Fruit fly (Drosophila melanogaster) whole organism, embryonic: ENCODE data around the gene Gr32a.

Source experiments
- Aef1 ChIP-seq: fragments of 200-800 bp; sonication (Bioruptor generic); IDR thresholded peaks from 3 replicates; pipeline ENCODE4 v1.3.6; 2022; ENCODE audit warnings: missing biosample characterization, missing genetic modification characterization
- CG10543 ChIP-seq: fragments of 200-800 bp; sonication (Bioruptor generic); optimal IDR thresholded peaks from 3 replicates; lab custom pipeline; 2017; ENCODE audit warnings: missing biosample characterization, mild to moderate bottlenecking, missing genetic modification characterization, moderate library complexity
- CG11504 ChIP-seq: fragments of 200-800 bp; sonication (Bioruptor generic); optimal IDR thresholded peaks from 3 replicates; lab custom pipeline; 2019; ENCODE audit warnings: missing biosample characterization, mild to moderate bottlenecking, missing genetic modification characterization, moderate library complexity
- CG12236 ChIP-seq: fragments of 200-800 bp; sonication (Bioruptor generic); optimal IDR thresholded peaks from 2 replicates; lab custom pipeline; 2016; ENCODE audit warnings: missing biosample characterization, missing genetic modification characterization
- CG14014 ChIP-seq: fragments of 200-800 bp; sonication (Bioruptor generic); IDR thresholded peaks from 2 replicates; pipeline ENCODE4 v1.3.6; 2022; ENCODE audit warnings: missing biosample characterization, missing genetic modification characterization
- CG14860 ChIP-seq: fragments of 200-800 bp; sonication (Bioruptor generic); IDR thresholded peaks from 3 replicates; pipeline ENCODE4 v1.3.6; 2022; ENCODE audit warnings: missing biosample characterization, missing genetic modification characterization; ENCODE audit not compliant: partially characterized antibody
- CG15073 ChIP-seq: fragments of 200-800 bp; sonication (Bioruptor generic); optimal IDR thresholded peaks from 2 replicates; lab custom pipeline; 2016; ENCODE audit warnings: missing biosample characterization, missing genetic modification characterization
- CG15601 ChIP-seq: fragments of 200-800 bp; sonication (Bioruptor generic); optimal IDR thresholded peaks from 3 replicates; lab custom pipeline; 2019; ENCODE audit warnings: missing biosample characterization, mild to moderate bottlenecking, missing genetic modification characterization, moderate library complexity
- CG17359 ChIP-seq: fragments of 200-800 bp; sonication (Bioruptor generic); optimal IDR thresholded peaks from 3 replicates; lab custom pipeline; 2018; ENCODE audit warnings: missing biosample characterization, mild to moderate bottlenecking, missing genetic modification characterization, moderate library complexity
- CG1792 ChIP-seq: fragments of 200-800 bp; sonication (Bioruptor generic); optimal IDR thresholded peaks from 2 replicates; lab custom pipeline; 2016; ENCODE audit warnings: missing biosample characterization, missing genetic modification characterization
- CG18476 ChIP-seq: fragments of 200-800 bp; sonication (Bioruptor generic); optimal IDR thresholded peaks from 2 replicates; lab custom pipeline; 2016; ENCODE audit warnings: missing biosample characterization, mild to moderate bottlenecking, missing genetic modification characterization
- CG2678 ChIP-seq: fragments of 200-800 bp; sonication (Bioruptor generic); optimal IDR thresholded peaks from 3 replicates; lab custom pipeline; 2019; ENCODE audit warnings: missing biosample characterization, mild to moderate bottlenecking, missing genetic modification characterization, moderate library complexity
- CG34422 ChIP-seq: fragments of 200-800 bp; sonication (Bioruptor generic); IDR thresholded peaks from 3 replicates; pipeline ENCODE4 v1.3.6; 2022; ENCODE audit warnings: missing biosample characterization, missing genetic modification characterization
- CG4854 ChIP-seq: fragments of 200-800 bp; sonication (Bioruptor generic); optimal IDR thresholded peaks from 2 replicates; lab custom pipeline; 2016; ENCODE audit warnings: missing biosample characterization, missing genetic modification characterization, inconsistent platforms
- CG5953 ChIP-seq: fragments of 200-800 bp; sonication (Bioruptor generic); IDR thresholded peaks from 2 replicates; pipeline ENCODE4 v1.3.6; 2022; ENCODE audit warnings: missing biosample characterization, missing genetic modification characterization
- CG6813 ChIP-seq: fragments of 200-800 bp; sonication (Bioruptor generic); optimal IDR thresholded peaks from 2 replicates; lab custom pipeline; 2017; ENCODE audit warnings: missing biosample characterization, missing genetic modification characterization, mild to moderate bottlenecking, moderate library complexity, missing genetic modification reagents
- CG6854 ChIP-seq: fragments of 200-800 bp; sonication (Bioruptor generic); optimal IDR thresholded peaks from 3 replicates; lab custom pipeline; 2017; ENCODE audit warnings: missing biosample characterization, mild to moderate bottlenecking, missing genetic modification characterization
- CG8290 ChIP-seq, 3 experiments: fragments of 200-800 bp; sonication (Bioruptor generic); optimal IDR thresholded peaks; 2 replicates each; lab custom pipeline; 2016 to 2019; ENCODE audit warnings: missing biosample characterization in 3 of 3, missing genetic modification characterization in 3 of 3, mild to moderate bottlenecking in 2 of 3, moderate library complexity in 1 of 3
- CG8765 ChIP-seq: fragments of 200-800 bp; sonication (Bioruptor generic); IDR thresholded peaks from 2 replicates; pipeline ENCODE4 v1.3.6; 2022; ENCODE audit warnings: missing biosample characterization, missing genetic modification characterization
- CG9817 ChIP-seq: fragments of 200-800 bp; sonication (Bioruptor generic); optimal IDR thresholded peaks from 2 replicates; lab custom pipeline; 2018; ENCODE audit warnings: missing biosample characterization, mild to moderate bottlenecking, missing genetic modification characterization, moderate library complexity
- CoRest ChIP-seq: fragments of 200-800 bp; sonication (Bioruptor generic); optimal IDR thresholded peaks from 3 replicates; lab custom pipeline; 2018; ENCODE audit warnings: missing biosample characterization, mild to moderate bottlenecking, missing genetic modification characterization, moderate library complexity
- D19A ChIP-seq: fragments of 200-800 bp; optimal IDR thresholded peaks from 3 replicates; lab custom pipeline; 2019; ENCODE audit warnings: missing biosample characterization, mild to moderate bottlenecking, missing genetic modification characterization, moderate library complexity
- Dek ChIP-seq: fragments of 200-800 bp; sonication (Bioruptor generic); optimal IDR thresholded peaks from 3 replicates; lab custom pipeline; 2019; ENCODE audit warnings: missing biosample characterization, mild to moderate bottlenecking, missing genetic modification characterization, moderate library complexity
- Dp ChIP-seq: fragments of 200-800 bp; sonication (Bioruptor generic); optimal IDR thresholded peaks from 2 replicates; lab custom pipeline; 2018; ENCODE audit warnings: missing biosample characterization, mild to moderate bottlenecking, missing genetic modification characterization, moderate library complexity
- Ets65A ChIP-seq: fragments of 200-800 bp; sonication (Bioruptor generic); peaks from one replicate; lab custom pipeline; 2016; ENCODE audit warnings: missing biosample characterization, missing genetic modification characterization
- H2.0 ChIP-seq: fragments of 200-800 bp; sonication (Bioruptor generic); IDR thresholded peaks from 2 replicates; pipeline ENCODE4 v1.3.6; 2022; ENCODE audit warnings: missing biosample characterization, missing genetic modification characterization
- HHEX ChIP-seq: fragments of 200-800 bp; sonication (Bioruptor generic); optimal IDR thresholded peaks from 3 replicates; lab custom pipeline; 2017; ENCODE audit warnings: missing biosample characterization, mild to moderate bottlenecking, missing genetic modification characterization, missing genetic modification reagents
- HLH3B ChIP-seq: fragments of 200-800 bp; sonication (Bioruptor generic); IDR thresholded peaks from 2 replicates; pipeline ENCODE4 v1.3.6; 2022; ENCODE audit warnings: missing biosample characterization, missing genetic modification characterization
- Hand ChIP-seq: fragments of 200-800 bp; sonication (Bioruptor generic); optimal IDR thresholded peaks from 2 replicates; lab custom pipeline; 2017; ENCODE audit warnings: mild to moderate bottlenecking, missing biosample characterization, missing genetic modification reagents, missing genetic modification characterization
- Jarid2 ChIP-seq: fragments of 200-800 bp; sonication (Bioruptor generic); optimal IDR thresholded peaks from 3 replicates; lab custom pipeline; 2017; ENCODE audit warnings: mild to moderate bottlenecking, missing biosample characterization, missing genetic modification reagents, missing genetic modification characterization
- MESR4 ChIP-seq: fragments of 200-800 bp; sonication (Bioruptor generic); optimal IDR thresholded peaks from 2 replicates; lab custom pipeline; 2018; ENCODE audit warnings: missing biosample characterization, mild to moderate bottlenecking, missing genetic modification characterization, moderate library complexity
- Meics ChIP-seq: fragments of 200-800 bp; sonication (Bioruptor generic); optimal IDR thresholded peaks from 2 replicates; lab custom pipeline; 2017; ENCODE audit warnings: missing biosample characterization, mild to moderate bottlenecking, missing genetic modification characterization
- NC2β ChIP-seq: fragments of 200-800 bp; sonication (Bioruptor generic); optimal IDR thresholded peaks from 2 replicates; lab custom pipeline; 2016; ENCODE audit warnings: missing biosample characterization, missing genetic modification characterization
- Ravus ChIP-seq: fragments of 200-800 bp; sonication (Bioruptor generic); IDR thresholded peaks from 2 replicates; pipeline ENCODE4 v1.3.6; 2022; ENCODE audit warnings: missing biosample characterization, missing genetic modification characterization
- Scr ChIP-seq: fragments of 200-800 bp; sonication (Bioruptor generic); IDR thresholded peaks from 2 replicates; pipeline ENCODE4 v1.3.6; 2022; ENCODE audit warnings: missing biosample characterization, missing genetic modification characterization; ENCODE audit not compliant: partially characterized antibody
- Sin3A ChIP-seq: fragments of >200 bp; optimal IDR thresholded peaks from 2 replicates; lab custom pipeline; 2018
- Taf1 ChIP-seq: fragments of 200-800 bp; sonication (Bioruptor generic); IDR thresholded peaks from 2 replicates; pipeline ENCODE4 v1.3.6; 2022; ENCODE audit warnings: missing biosample characterization, missing genetic modification characterization
- ab ChIP-seq: fragments of 200-800 bp; sonication (Bioruptor generic); optimal IDR thresholded peaks from 2 replicates; lab custom pipeline; 2016; ENCODE audit warnings: missing biosample characterization, missing genetic modification characterization
- ase ChIP-seq: fragments of 200-800 bp; sonication (Bioruptor generic); IDR thresholded peaks from 3 replicates; pipeline ENCODE4 v1.3.6; 2022; ENCODE audit warnings: missing biosample characterization, missing genetic modification characterization
- caup ChIP-seq: fragments of 200-800 bp; sonication (Bioruptor generic); optimal IDR thresholded peaks from 3 replicates; lab custom pipeline; 2017; ENCODE audit warnings: missing biosample characterization, mild to moderate bottlenecking, missing genetic modification characterization, moderate library complexity; ENCODE audit not compliant: severe bottlenecking
- disco-r ChIP-seq: fragments of 200-800 bp; sonication (Bioruptor generic); optimal IDR thresholded peaks from 2 replicates; lab custom pipeline; 2016; ENCODE audit warnings: missing biosample characterization, missing genetic modification characterization
- en ChIP-seq: fragments of 200-800 bp; sonication (Bioruptor generic); optimal IDR thresholded peaks from 2 replicates; lab custom pipeline; 2016; ENCODE audit warnings: missing biosample characterization, missing genetic modification characterization
- gcm ChIP-seq: fragments of 200-800 bp; sonication (Bioruptor generic); optimal IDR thresholded peaks from 2 replicates; lab custom pipeline; 2019; ENCODE audit warnings: missing biosample characterization, mild to moderate bottlenecking, missing genetic modification characterization, moderate library complexity
- gsb-n ChIP-seq: fragments of 200-800 bp; sonication (Bioruptor generic); optimal IDR thresholded peaks from 3 replicates; lab custom pipeline; 2018; ENCODE audit warnings: missing biosample characterization, mild to moderate bottlenecking, missing genetic modification characterization
- ham ChIP-seq: fragments of 200-800 bp; sonication (Bioruptor generic); IDR thresholded peaks from 2 replicates; pipeline ENCODE4 v1.3.6; 2022; ENCODE audit warnings: missing biosample characterization, missing genetic modification characterization
- hkb ChIP-seq, 2 experiments: fragments of 200-800 bp in 1 of 2; fragments of >200 bp in 1 of 2; sonication (Bioruptor generic) in 1 of 2; IDR thresholded peaks in 1 of 2; optimal IDR thresholded peaks in 1 of 2; 2 replicates each; pipeline versions ENCODE4 v1.3.6 to Lab custom; 2017 to 2022; ENCODE audit warnings: missing biosample characterization in 1 of 2, missing genetic modification characterization in 1 of 2
- lab ChIP-seq: fragments of 200-800 bp; sonication (Bioruptor generic); optimal IDR thresholded peaks from 3 replicates; lab custom pipeline; 2017; ENCODE audit warnings: missing biosample characterization, missing genetic modification characterization, mild to moderate bottlenecking, moderate library complexity, missing genetic modification reagents
- mirr ChIP-seq: fragments of 200-800 bp; sonication (Bioruptor generic); optimal IDR thresholded peaks from 3 replicates; lab custom pipeline; 2018; ENCODE audit warnings: missing biosample characterization, mild to moderate bottlenecking, missing genetic modification characterization
- pfk ChIP-seq: fragments of 200-800 bp; sonication (Bioruptor generic); optimal IDR thresholded peaks from 2 replicates; lab custom pipeline; 2018; ENCODE audit warnings: missing biosample characterization, mild to moderate bottlenecking, missing genetic modification characterization, moderate library complexity
- sr ChIP-seq: fragments of 200-800 bp; sonication (Bioruptor generic); IDR thresholded peaks from 3 replicates; pipeline ENCODE4 v1.3.6; 2022; ENCODE audit warnings: missing biosample characterization, missing genetic modification characterization

The Gr32a gene

DNA sequence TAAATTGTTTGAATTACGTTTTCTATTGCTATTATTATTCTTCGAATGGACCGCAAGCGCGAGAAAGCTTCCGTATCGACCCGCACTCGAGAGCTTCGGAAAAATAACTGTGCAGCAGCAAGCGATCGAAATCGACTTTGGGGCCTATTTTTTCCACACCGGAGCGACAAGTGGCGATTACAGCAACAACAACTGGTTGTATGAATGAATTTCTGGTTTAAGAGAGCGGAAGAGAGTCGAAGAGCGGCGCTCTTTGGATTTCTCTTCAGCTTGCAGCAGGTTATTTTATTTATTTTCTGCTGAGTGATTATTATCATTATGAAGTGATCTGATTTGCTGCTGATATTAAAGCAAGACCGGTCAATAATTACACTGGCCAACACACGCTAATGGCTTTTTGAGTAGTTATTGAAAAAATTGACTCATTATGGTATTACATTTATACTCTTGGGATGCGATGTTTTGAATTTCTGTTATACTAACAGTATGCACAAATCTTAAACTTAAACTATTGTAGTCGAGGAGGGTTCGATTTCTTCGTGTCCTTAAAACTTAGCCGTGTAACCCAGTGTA, 46.8 kb upstream of the Gr32a start, which contains the start of gene Samuel (continued):
- no peak for TF ChIP-seq NC2β
- no peak for TF ChIP-seq CG1792 (GFP tag; lab: Kevin White, UChicago)
- TF ChIP-seq CG8765 (GFP tag; lab: Robert Waterston, UW), result no peak
- TF ChIP-seq ase (GFP tag; lab: Robert Waterston, UW), result no peak
- no peak for TF ChIP-seq ab (GFP tag; lab: Kevin White, UChicago)
- no peak for TF ChIP-seq CG15601 (tag; lab: Kevin White, UChicago)
- TF ChIP-seq ham (GFP tag; lab: Robert Waterston, UW), result no peak
- TF ChIP-seq Sin3A (lab: Kevin White, UChicago), result no peak
- no peak for TF ChIP-seq Dp (GFP tag; lab: Kevin White, UChicago)
- no peak for TF ChIP-seq hkb (optimal IDR thresholded peaks at IDR 0.05; lab: Kevin White, UChicago)
- TF ChIP-seq hkb (GFP tag; IDR thresholded peaks at IDR 0.05; lab: Robert Waterston, UW), result 0 out of 2 replicates have a peak, but pooled peaks have one; percentile 58
- no peak for TF ChIP-seq sr (GFP tag; lab: Robert Waterston, UW)
- peak; percentile 11 for TF ChIP-seq HHEX (GFP tag; lab: Kevin White, UChicago)
- TF ChIP-seq CoRest (tag; lab: Kevin White, UChicago), result no peak
- no peak for TF ChIP-seq Dek (tag; lab: Kevin White, UChicago)
- peak; percentile 96 for TF ChIP-seq Jarid2 (GFP tag; lab: Kevin White, UChicago)
- TF ChIP-seq CG18476 (GFP tag; lab: Kevin White, UChicago), result no peak
- no peak for TF ChIP-seq CG6854 (GFP tag; lab: Kevin White, UChicago)
- no peak for TF ChIP-seq Aef1 (GFP tag; lab: Robert Waterston, UW)
- no peak for TF ChIP-seq en
- TF ChIP-seq disco-r (GFP tag; lab: Kevin White, UChicago), result no peak
- no peak for TF ChIP-seq Ets65A (GFP tag; lab: Kevin White, UChicago)
- no peak for TF ChIP-seq CG9817 (tag; lab: Kevin White, UChicago)
- TF ChIP-seq CG10543 (GFP tag; lab: Kevin White, UChicago), result no peak
- no peak for TF ChIP-seq CG5953 (GFP tag; lab: Robert Waterston, UW)
- TF ChIP-seq Hand (GFP tag; lab: Kevin White, UChicago), result no peak
- no peak for TF ChIP-seq lab (GFP tag; lab: Kevin White, UChicago)
- peak; percentile 9 for TF ChIP-seq Meics (GFP tag; lab: Kevin White, UChicago)
- peak; percentile 11 for TF ChIP-seq gcm (GFP tag; lab: Kevin White, UChicago)
- no peak for TF ChIP-seq Taf1 (GFP tag; lab: Robert Waterston, UW)
- no peak for TF ChIP-seq CG12236 (GFP tag; lab: Kevin White, UChicago)
- no peak for TF ChIP-seq CG15073 (GFP tag; lab: Kevin White, UChicago)
- TF ChIP-seq CG8290 (GFP tag; optimal IDR thresholded peaks at IDR 0.05; lab: Kevin White, UChicago), result no peak
- TF ChIP-seq CG8290 (tag; optimal IDR thresholded peaks at IDR 0.05; lab: Kevin White, UChicago), result no peak
- TF ChIP-seq Scr (GFP tag; lab: Robert Waterston, UW), result peak; percentile 22; the same call in 1 of the 2 replicates
- no peak for TF ChIP-seq CG34422 (GFP tag; lab: Robert Waterston, UW)
- peak; percentile 20 for TF ChIP-seq D19A (tag; lab: Kevin White, UChicago)
- TF ChIP-seq pfk, result no peak
- peak; percentile 28 for TF ChIP-seq CG11504 (tag; lab: Kevin White, UChicago)
- TF ChIP-seq Ravus, result no peak
- peak; percentile 20 for TF ChIP-seq CG6813 (GFP tag; lab: Kevin White, UChicago)
- no peak for TF ChIP-seq caup (GFP tag; lab: Kevin White, UChicago)
- no peak for TF ChIP-seq CG4854 (GFP tag; lab: Kevin White, UChicago)
- TF ChIP-seq CG14860 (GFP tag; lab: Robert Waterston, UW), result no peak
- TF ChIP-seq CG17359 (tag; lab: Kevin White, UChicago), result no peak
- TF ChIP-seq mirr (GFP tag; lab: Kevin White, UChicago), result no peak
- TF ChIP-seq MESR4 (GFP tag; lab: Kevin White, UChicago), result no peak
- TF ChIP-seq H2.0, result no peak
- TF ChIP-seq gsb-n, result no peak
- TF ChIP-seq CG14014 (GFP tag; lab: Robert Waterston, UW), result no peak
- TF ChIP-seq CG2678 (tag; lab: Kevin White, UChicago), result no peak
- no peak for TF ChIP-seq HLH3B (GFP tag; lab: Robert Waterston, UW)
